Fruit fly (Drosophila melanogaster) whole organism, adult: ENCODE measurements around the gene IP3K1.

ENCODE experiments used
- CG11617 ChIP-seq: fragments of 200-800 bp; sonication (Bioruptor generic); optimal IDR thresholded peaks from 2 replicates; lab custom pipeline; 2017; ENCODE audit warnings: mild to moderate bottlenecking, missing biosample characterization, missing genetic modification reagents, missing genetic modification characterization
- CG12768 ChIP-seq: fragments of 200-800 bp; sonication (Bioruptor generic); optimal IDR thresholded peaks from 2 replicates; lab custom pipeline; 2017; ENCODE audit warnings: missing biosample characterization, missing genetic modification characterization, mild to moderate bottlenecking, moderate library complexity, missing genetic modification reagents
- CG14711 ChIP-seq: fragments of 200-800 bp; sonication (Bioruptor generic); optimal IDR thresholded peaks from 2 replicates; lab custom pipeline; 2018; ENCODE audit warnings: missing biosample characterization, mild to moderate bottlenecking, missing genetic modification characterization, moderate library complexity
- CG1620 ChIP-seq: fragments of 200-800 bp; sonication (Bioruptor generic); optimal IDR thresholded peaks from 2 replicates; lab custom pipeline; 2016; ENCODE audit warnings: missing biosample characterization, missing genetic modification characterization
- CG33017 ChIP-seq: fragments of 200-800 bp; sonication (Bioruptor generic); optimal IDR thresholded peaks from 2 replicates; lab custom pipeline; 2018; ENCODE audit warnings: missing biosample characterization, mild to moderate bottlenecking, missing genetic modification characterization, moderate library complexity
- CG5204 ChIP-seq: fragments of 200-800 bp; sonication (Bioruptor generic); optimal IDR thresholded peaks from 2 replicates; lab custom pipeline; 2016; ENCODE audit warnings: missing biosample characterization, missing genetic modification characterization
- CG7045 ChIP-seq: fragments of 200-800 bp; sonication (Bioruptor generic); optimal IDR thresholded peaks from 2 replicates; lab custom pipeline; 2017; ENCODE audit warnings: missing biosample characterization, mild to moderate bottlenecking, missing genetic modification characterization
- CG7101 ChIP-seq: fragments of 200-800 bp; sonication (Bioruptor generic); optimal IDR thresholded peaks from 2 replicates; lab custom pipeline; 2018; ENCODE audit warnings: missing biosample characterization, mild to moderate bottlenecking, missing genetic modification characterization, moderate library complexity
- Clk ChIP-seq: fragments of 200-800 bp; sonication (Bioruptor generic); optimal IDR thresholded peaks from 2 replicates; lab custom pipeline; 2017; ENCODE audit warnings: missing biosample characterization, missing genetic modification characterization
- Crg-1 ChIP-seq: fragments of 200-800 bp; sonication (Bioruptor generic); optimal IDR thresholded peaks from 2 replicates; lab custom pipeline; 2016; ENCODE audit warnings: missing biosample characterization, missing genetic modification characterization
- Hr96 ChIP-seq: fragments of 200-800 bp; sonication (Bioruptor generic); optimal IDR thresholded peaks from 2 replicates; lab custom pipeline; 2016; ENCODE audit warnings: missing biosample characterization, missing genetic modification characterization
- Mnt ChIP-seq: fragments of 200-800 bp; sonication (Bioruptor generic); optimal IDR thresholded peaks from 2 replicates; lab custom pipeline; 2016; ENCODE audit warnings: missing biosample characterization, mild to moderate bottlenecking, missing genetic modification characterization
- bab1 ChIP-seq: fragments of 200-800 bp; sonication (Bioruptor generic); optimal IDR thresholded peaks from 3 replicates; lab custom pipeline; 2019; ENCODE audit warnings: missing biosample characterization, mild to moderate bottlenecking, missing genetic modification characterization, moderate library complexity
- cic ChIP-seq: fragments of 200-800 bp; sonication (Bioruptor generic); optimal IDR thresholded peaks from 2 replicates; lab custom pipeline; 2017; ENCODE audit warnings: missing biosample characterization, mild to moderate bottlenecking, missing genetic modification characterization, moderate library complexity
- cnc ChIP-seq, 2 experiments: fragments of >200 bp; optimal IDR thresholded peaks; 2 replicates each; lab custom pipeline; 2017
- kay ChIP-seq: fragments of 200-800 bp; sonication (Bioruptor generic); peaks from one replicate; lab custom pipeline; 2016; ENCODE audit warnings: missing biosample characterization, missing genetic modification characterization, borderline replicate concordance
- ovo ChIP-seq: fragments of 200-800 bp; sonication (Bioruptor generic); optimal IDR thresholded peaks from 2 replicates; lab custom pipeline; 2016; ENCODE audit warnings: missing biosample characterization, missing genetic modification characterization
- pad ChIP-seq: fragments of 200-800 bp; sonication (Bioruptor generic); optimal IDR thresholded peaks from 3 replicates; lab custom pipeline; 2017; ENCODE audit warnings: missing biosample characterization, missing genetic modification characterization, mild to moderate bottlenecking, moderate library complexity, missing genetic modification reagents
- tj ChIP-seq: fragments of 200-800 bp; sonication (Bioruptor generic); optimal IDR thresholded peaks from 3 replicates; lab custom pipeline; 2017; ENCODE audit warnings: missing biosample characterization, mild to moderate bottlenecking, missing genetic modification characterization, moderate library complexity
- toe ChIP-seq: fragments of 200-800 bp; sonication (Bioruptor generic); optimal IDR thresholded peaks from 2 replicates; lab custom pipeline; 2016; ENCODE audit warnings: missing biosample characterization, missing genetic modification characterization

IP3K1 gene

dm6 chr2L:9779754-9780153, 2.4 kb upstream of the IP3K1 start:
- TF ChIP-seq cic (GFP tag; lab: Kevin White, UChicago), result no peak
- TF ChIP-seq bab1 (GFP tag; lab: Kevin White, UChicago), result no peak
- peak; percentile 3 for TF ChIP-seq tj

dm6 chr2L:9783130-9783529, 946 bp downstream of the IP3K1 start:
- no peak for TF ChIP-seq CG33017
- no peak for TF ChIP-seq CG7101 (tag; lab: Kevin White, UChicago)
- TF ChIP-seq Crg-1 (GFP tag; lab: Kevin White, UChicago), result no peak
- no peak for TF ChIP-seq CG14711 (tag; lab: Kevin White, UChicago)
- no peak for TF ChIP-seq ovo (GFP tag; lab: Kevin White, UChicago)
- TF ChIP-seq CG12768 (GFP tag; lab: Kevin White, UChicago), result no peak
- no peak for TF ChIP-seq cnc (optimal IDR thresholded peaks at IDR 0.05; lab: Kevin White, UChicago)
- TF ChIP-seq cic (GFP tag; lab: Kevin White, UChicago), result no peak
- TF ChIP-seq Mnt (GFP tag; lab: Kevin White, UChicago), result no peak
- no peak for TF ChIP-seq Hr96
- no peak for TF ChIP-seq bab1 (GFP tag; lab: Kevin White, UChicago)
- no peak for TF ChIP-seq Clk
- TF ChIP-seq CG5204 (GFP tag; lab: Kevin White, UChicago), result no peak
- no peak for TF ChIP-seq tj
- no peak for TF ChIP-seq toe (GFP tag; lab: Kevin White, UChicago)
- no peak for TF ChIP-seq CG11617 (GFP tag; lab: Kevin White, UChicago)

- no peak for TF ChIP-seq tj
- TF ChIP-seq toe (GFP tag; lab: Kevin White, UChicago), result no peak
- TF ChIP-seq ovo (GFP tag; lab: Kevin White, UChicago), result no peak
- TF ChIP-seq CG5204 (GFP tag; lab: Kevin White, UChicago), result no peak
- no peak for TF ChIP-seq CG7101 (tag; lab: Kevin White, UChicago)
- no peak for TF ChIP-seq CG1620 (GFP tag; lab: Kevin White, UChicago)
- TF ChIP-seq pad (GFP tag; lab: Kevin White, UChicago), result no peak
- TF ChIP-seq Crg-1 (GFP tag; lab: Kevin White, UChicago), result no peak
Measured at dm6 chr2L:9784468-9784867, 2.3 kb downstream of the IP3K1 start.

DNA sequence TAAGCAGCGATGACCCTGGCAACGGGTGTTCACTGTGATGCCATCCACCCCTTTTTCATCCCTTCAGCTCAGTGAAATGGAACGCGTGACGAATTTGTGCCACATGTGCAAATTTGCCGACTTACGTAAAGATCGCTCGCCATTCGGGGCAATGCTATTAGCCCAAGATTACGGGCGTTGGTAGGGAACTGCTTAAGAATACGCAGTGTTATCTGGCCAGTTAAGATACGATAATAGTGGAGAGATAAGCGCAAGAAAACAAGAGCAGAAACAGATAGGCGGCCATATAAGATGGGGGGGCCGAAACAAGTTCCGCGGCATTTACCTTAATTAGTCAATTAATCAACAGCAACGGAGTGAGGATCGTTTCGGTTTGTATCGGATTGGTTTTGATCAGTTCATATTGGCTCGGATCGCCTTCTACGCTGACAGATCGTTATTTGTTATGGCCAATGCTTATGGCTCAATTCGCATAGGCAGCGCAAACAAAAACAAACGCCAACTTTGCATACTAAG, 3.8 kb downstream of the IP3K1 start:
- TF ChIP-seq CG1620 (GFP tag; lab: Kevin White, UChicago) (peak; percentile 17), CG5204 (GFP tag; lab: Kevin White, UChicago) (no peak), CG11617 (GFP tag; lab: Kevin White, UChicago) (peak; percentile 56), CG14711 (tag; lab: Kevin White, UChicago) (no peak), CG7045 (GFP tag; lab: Kevin White, UChicago) (peak; percentile 38), CG33017 (peak; percentile 48), toe (GFP tag; lab: Kevin White, UChicago) (no peak), CG7101 (tag; lab: Kevin White, UChicago) (peak; percentile 31), Crg-1 (GFP tag; lab: Kevin White, UChicago) (peak; percentile 2), pad (GFP tag; lab: Kevin White, UChicago) (peak; percentile 14), tj (peak; percentile 40), cnc (optimal IDR thresholded peaks at IDR 0.05; lab: Kevin White, UChicago) (no peak), bab1 (GFP tag; lab: Kevin White, UChicago) (no peak), cic (GFP tag; lab: Kevin White, UChicago) (peak; percentile 78), ovo (GFP tag; lab: Kevin White, UChicago) (no peak), Clk (no peak), Mnt (GFP tag; lab: Kevin White, UChicago) (peak; percentile 79), Hr96 (no peak), CG12768 (GFP tag; lab: Kevin White, UChicago) (peak; percentile 55), kay (GFP tag; lab: Kevin White, UChicago) (no peak)

- TF ChIP-seq CG7101 (tag; lab: Kevin White, UChicago) (peak; percentile 16), Mnt (GFP tag; lab: Kevin White, UChicago) (peak; percentile 1), CG33017 (no peak), tj (peak; percentile 62), CG11617 (GFP tag; lab: Kevin White, UChicago) (no peak), Hr96 (no peak), Crg-1 (GFP tag; lab: Kevin White, UChicago) (no peak), cic (GFP tag; lab: Kevin White, UChicago) (peak; percentile 27), bab1 (GFP tag; lab: Kevin White, UChicago) (peak; percentile 57), cnc (optimal IDR thresholded peaks at IDR 0.05; lab: Kevin White, UChicago) (peak; percentile 85 to 94)
Measured at dm6 chr2L:9790535-9790992, 8.4 kb downstream of the IP3K1 start, which contains the start of gene CG4036. Gene CG4036, plus strand, starts transcription at chr2L:9790882.

- TF ChIP-seq toe (GFP tag; lab: Kevin White, UChicago), result no peak
- TF ChIP-seq Crg-1 (GFP tag; lab: Kevin White, UChicago), result no peak
- no peak for TF ChIP-seq CG5204 (GFP tag; lab: Kevin White, UChicago)
- peak; percentile 67 for TF ChIP-seq CG14711 (tag; lab: Kevin White, UChicago)
- no peak for TF ChIP-seq cic (GFP tag; lab: Kevin White, UChicago)
- TF ChIP-seq Hr96, result no peak
- TF ChIP-seq tj, result peak; percentile 34
- no peak for TF ChIP-seq CG33017
- no peak for TF ChIP-seq kay (GFP tag; lab: Kevin White, UChicago)
- peak; percentile 46 for TF ChIP-seq bab1 (GFP tag; lab: Kevin White, UChicago)
Measured at dm6 chr2L:9792945-9793344, 10.8 kb downstream of the IP3K1 start, which contains the start of gene CG13123. Gene CG13123, minus strand, starts transcription at chr2L:9793107.
